Worm (Caenorhabditis elegans) whole organism, midembryonic: ENCODE results near the gene C44B7.7.

Source experiments
- T22C8.4 ChIP-seq: fragments of 200-800 bp; sonication (Bioruptor generic); IDR thresholded peaks from 2 replicates; pipeline ENCODE4 v1.3.6; 2022; ENCODE audit warnings: missing genetic modification characterization, missing compliant biosample characterization
- cog-1 ChIP-seq: sonication (generic microtip); optimal IDR thresholded peaks from 2 replicates; lab custom pipeline; 2016; ENCODE audit warnings: missing genetic modification characterization, missing compliant biosample characterization
- flt-1 ChIP-seq: fragments of 200-800 bp; sonication (Bioruptor generic); IDR thresholded peaks from 2 replicates; pipeline ENCODE4 v1.3.6; 2022; ENCODE audit warnings: missing genetic modification characterization, missing compliant biosample characterization
- klf-2 ChIP-seq: fragments of 200-800 bp; sonication (Bioruptor generic); conservative IDR thresholded peaks from 2 replicates; pipeline ENCODE4 v1.3.6; 2022; ENCODE audit warnings: missing genetic modification reagents, missing genetic modification characterization, missing compliant biosample characterization
- med-1 ChIP-seq: sonication (generic microtip); optimal IDR thresholded peaks from 2 replicates; lab custom pipeline; 2017; ENCODE audit warnings: missing genetic modification characterization, mild to moderate bottlenecking, missing compliant biosample characterization, antibody characterized with exemption, missing genetic modification reagents; ENCODE audit not compliant: insufficient read depth
- ref-1 ChIP-seq: fragments of 200-800 bp; sonication (Bioruptor generic); conservative IDR thresholded peaks from 2 replicates; pipeline ENCODE4 v1.3.6; 2022; ENCODE audit warnings: missing genetic modification reagents, missing genetic modification characterization, missing compliant biosample characterization
- tab-1 ChIP-seq: fragments of 200-800 bp; sonication (Bioruptor generic); IDR thresholded peaks from 2 replicates; pipeline ENCODE4 v1.3.6; 2022; ENCODE audit warnings: missing genetic modification characterization, missing compliant biosample characterization
- ztf-23 ChIP-seq: fragments of 200-800 bp; sonication (Bioruptor generic); IDR thresholded peaks from 2 replicates; pipeline ENCODE4 v1.3.6; 2022; ENCODE audit warnings: missing genetic modification reagents, missing genetic modification characterization, missing compliant biosample characterization
- ztf-29 ChIP-seq: fragments of 200-800 bp; sonication (Bioruptor generic); IDR thresholded peaks from 2 replicates; pipeline ENCODE4 v1.3.6; 2022; ENCODE audit warnings: missing genetic modification reagents, missing genetic modification characterization, missing compliant biosample characterization

C44B7.7 gene

DNA sequence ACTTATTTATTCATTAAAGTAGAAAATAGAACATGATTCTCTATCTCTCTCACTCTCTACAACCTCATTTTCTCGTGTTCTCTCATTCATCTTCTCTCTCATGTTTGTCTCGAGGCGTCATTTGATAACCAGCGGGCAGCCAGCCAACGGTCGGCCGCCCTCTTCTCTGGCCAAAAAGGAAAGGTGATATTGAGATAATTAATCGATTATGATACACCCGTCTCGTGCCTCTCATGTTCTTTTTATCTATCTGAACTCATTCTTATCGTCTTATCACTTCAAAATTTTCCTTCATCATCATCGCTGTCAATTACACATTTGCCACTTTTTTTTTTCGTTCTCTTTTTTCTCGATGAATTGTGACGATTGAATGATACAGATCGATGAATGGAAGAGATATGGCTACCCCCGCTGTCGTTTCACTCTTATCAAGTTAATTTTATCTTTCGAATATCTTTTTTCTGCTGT is 37.3 kb downstream of the C44B7.7 start:
- TF ChIP-seq ref-1 (GFP tag; lab: Robert Waterston, UW) (no peak), flt-1 (GFP tag; lab: Robert Waterston, UW) (no peak), med-1 (GFP tag; lab: Kevin White, UChicago) (no peak), ztf-23 (GFP tag; lab: Robert Waterston, UW) (no peak), cog-1 (tag; lab: Kevin White, UChicago) (no peak), T22C8.4 (GFP tag; lab: Robert Waterston, UW) (no peak), tab-1 (GFP tag; lab: Robert Waterston, UW) (no peak), ztf-29 (no peak), klf-2 (GFP tag; lab: Robert Waterston, UW) (no peak)

DNA sequence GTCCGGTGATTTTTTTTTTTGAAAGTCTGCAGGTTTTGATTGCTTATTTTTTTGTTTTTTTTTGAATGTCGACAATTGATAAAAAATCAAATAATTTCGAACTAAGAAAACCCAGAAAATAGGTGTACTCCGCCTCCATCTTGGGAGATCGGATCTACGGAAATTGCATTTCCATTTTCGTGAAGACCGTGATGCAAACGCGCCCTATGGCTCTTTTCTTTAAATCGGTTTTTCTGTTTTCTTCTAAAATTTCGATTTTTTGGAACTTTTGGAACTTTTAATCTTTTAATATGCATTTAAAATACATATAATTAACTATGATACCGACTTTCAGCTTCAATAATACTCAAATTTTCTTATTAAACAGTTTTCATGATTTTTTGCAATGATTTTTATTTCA is 38.0 kb downstream of the C44B7.7 start:
- TF ChIP-seq med-1 (GFP tag; lab: Kevin White, UChicago) (no peak), ztf-23 (GFP tag; lab: Robert Waterston, UW) (no peak), ref-1 (GFP tag; lab: Robert Waterston, UW) (no peak), tab-1 (GFP tag; lab: Robert Waterston, UW) (no peak), klf-2 (GFP tag; lab: Robert Waterston, UW) (no peak), ztf-29 (no peak), flt-1 (GFP tag; lab: Robert Waterston, UW) (no peak), T22C8.4 (GFP tag; lab: Robert Waterston, UW) (no peak), cog-1 (tag; lab: Kevin White, UChicago) (no peak)

DNA sequence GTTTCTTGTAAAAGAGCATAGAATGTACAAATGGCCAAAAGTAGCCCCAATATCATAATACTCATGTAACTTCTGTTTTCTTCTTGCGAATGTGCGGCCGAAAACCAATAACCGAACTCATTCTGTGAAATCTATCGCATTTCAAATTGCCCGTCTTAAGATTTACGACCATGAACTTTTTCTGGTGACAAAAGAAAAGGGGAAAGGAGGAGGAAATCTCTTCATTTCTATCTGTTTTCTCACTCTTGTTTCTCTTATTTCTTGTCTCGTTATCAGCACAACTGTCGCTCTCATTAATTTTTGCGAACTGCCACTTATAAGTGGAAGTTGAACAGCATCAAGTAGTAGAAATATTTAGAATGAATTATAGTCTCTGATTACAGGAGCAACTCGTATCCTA is 38.9 kb downstream of the C44B7.7 start:
- TF ChIP-seq cog-1 (tag; lab: Kevin White, UChicago) = peak; percentile 15
- TF ChIP-seq flt-1 (GFP tag; lab: Robert Waterston, UW) = no peak

DNA sequence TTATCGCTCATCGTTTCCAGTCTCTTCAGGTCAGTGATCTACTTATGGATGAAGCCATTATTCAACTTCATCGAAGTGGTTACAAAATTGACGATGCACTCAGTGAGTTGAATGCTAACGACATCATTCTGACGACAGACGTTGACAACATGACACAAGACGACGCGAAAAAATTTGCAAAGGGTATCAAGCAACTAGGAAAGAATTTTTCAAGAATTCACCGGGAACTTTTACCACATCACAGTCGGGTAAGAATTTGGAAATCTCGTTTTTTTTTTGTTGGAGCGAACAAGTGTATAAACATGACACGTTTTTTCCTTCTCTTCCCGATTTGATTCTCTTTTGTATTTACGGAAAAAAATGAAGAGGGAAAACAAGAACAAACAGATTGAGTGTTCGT is 39.3 kb downstream of the C44B7.7 start:
- TF ChIP-seq T22C8.4 (GFP tag; lab: Robert Waterston, UW) (no peak), ztf-23 (GFP tag; lab: Robert Waterston, UW) (no peak)

ce11 chrII:6838977-6839376 is 41.0 kb downstream of the C44B7.7 start:
- TF ChIP-seq ref-1 (GFP tag; lab: Robert Waterston, UW) (no peak), tab-1 (GFP tag; lab: Robert Waterston, UW) (no peak), ztf-29 (no peak), klf-2 (GFP tag; lab: Robert Waterston, UW) (no peak), ztf-23 (GFP tag; lab: Robert Waterston, UW) (no peak), med-1 (GFP tag; lab: Kevin White, UChicago) (no peak), cog-1 (tag; lab: Kevin White, UChicago) (no peak), flt-1 (GFP tag; lab: Robert Waterston, UW) (no peak), T22C8.4 (GFP tag; lab: Robert Waterston, UW) (no peak)

DNA sequence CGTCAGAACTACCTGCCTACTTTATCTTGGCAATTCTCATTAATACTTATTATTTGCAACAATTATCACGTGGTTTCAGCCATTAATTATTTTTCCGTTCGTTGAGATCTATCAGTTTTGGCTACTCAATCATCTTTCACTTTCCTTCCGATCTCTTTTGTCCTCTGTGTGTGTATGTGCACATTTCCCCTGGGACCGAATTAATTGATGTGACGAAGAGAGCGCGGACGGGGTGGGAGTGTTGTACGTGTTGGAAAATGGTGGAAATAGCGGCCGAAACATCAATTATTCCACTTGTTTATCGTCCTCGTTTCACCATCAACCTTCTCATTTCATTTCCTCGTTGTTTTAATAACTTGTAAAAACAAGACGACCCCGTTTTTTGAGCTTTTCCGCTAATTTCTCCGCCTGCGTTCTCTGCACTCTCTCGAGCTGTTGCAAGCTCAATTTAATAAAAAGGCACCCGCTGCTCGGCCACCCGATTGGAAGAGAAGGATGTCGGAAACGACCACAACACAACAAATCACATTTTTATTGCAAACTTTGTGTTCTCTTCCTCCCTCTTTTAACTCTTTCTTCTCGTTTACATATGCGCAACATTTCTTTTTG is 41.6 kb downstream of the C44B7.7 start:
- TF ChIP-seq cog-1 (tag; lab: Kevin White, UChicago) = peak; percentile 13
- no peak for TF ChIP-seq tab-1 (GFP tag; lab: Robert Waterston, UW)

DNA sequence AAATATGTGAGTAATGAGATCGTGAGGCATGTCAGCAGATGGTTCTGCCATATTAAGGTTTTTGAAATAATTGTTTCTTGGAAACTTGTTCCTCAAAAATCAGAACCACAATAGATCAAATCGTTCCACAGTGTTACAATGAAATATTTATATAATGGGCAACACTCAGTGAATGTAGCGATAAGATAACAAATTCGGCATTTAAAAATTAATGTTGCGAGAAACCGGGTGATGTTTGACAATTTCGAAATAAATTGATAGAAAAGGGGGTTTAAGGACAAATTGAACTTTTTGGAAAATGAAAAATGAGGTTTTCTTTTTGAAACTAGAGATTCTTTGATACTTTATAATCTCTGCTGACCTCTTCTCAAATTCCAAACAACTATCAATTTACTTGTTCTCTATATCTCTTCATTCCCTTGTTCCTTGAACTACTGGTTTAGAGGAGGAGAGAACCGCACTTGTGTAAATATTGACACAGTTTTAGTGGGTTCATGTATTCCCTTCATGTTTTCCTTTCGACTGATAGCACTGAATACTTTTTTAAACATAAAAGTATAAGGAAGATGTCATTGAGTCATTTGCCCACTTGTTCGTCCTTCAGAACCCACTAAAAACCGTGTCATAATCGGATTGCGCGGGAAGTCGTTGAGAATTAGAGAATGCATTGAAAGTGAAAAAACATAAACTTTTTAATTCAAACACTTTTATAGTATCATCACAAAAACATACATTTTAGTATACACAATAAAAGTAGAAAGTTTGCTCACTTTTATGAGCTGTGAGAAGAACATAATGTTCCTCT is 43.0 kb downstream of the C44B7.7 start:
- TF ChIP-seq cog-1 (tag; lab: Kevin White, UChicago) = no peak
- no peak for TF ChIP-seq ztf-29
- no peak for TF ChIP-seq med-1 (GFP tag; lab: Kevin White, UChicago)
- no peak for TF ChIP-seq T22C8.4 (GFP tag; lab: Robert Waterston, UW)
- no peak for TF ChIP-seq ref-1 (GFP tag; lab: Robert Waterston, UW)
- no peak for TF ChIP-seq tab-1 (GFP tag; lab: Robert Waterston, UW)
- no peak for TF ChIP-seq klf-2 (GFP tag; lab: Robert Waterston, UW)
- TF ChIP-seq flt-1 (GFP tag; lab: Robert Waterston, UW) = no peak
- no peak for TF ChIP-seq ztf-23 (GFP tag; lab: Robert Waterston, UW)

DNA sequence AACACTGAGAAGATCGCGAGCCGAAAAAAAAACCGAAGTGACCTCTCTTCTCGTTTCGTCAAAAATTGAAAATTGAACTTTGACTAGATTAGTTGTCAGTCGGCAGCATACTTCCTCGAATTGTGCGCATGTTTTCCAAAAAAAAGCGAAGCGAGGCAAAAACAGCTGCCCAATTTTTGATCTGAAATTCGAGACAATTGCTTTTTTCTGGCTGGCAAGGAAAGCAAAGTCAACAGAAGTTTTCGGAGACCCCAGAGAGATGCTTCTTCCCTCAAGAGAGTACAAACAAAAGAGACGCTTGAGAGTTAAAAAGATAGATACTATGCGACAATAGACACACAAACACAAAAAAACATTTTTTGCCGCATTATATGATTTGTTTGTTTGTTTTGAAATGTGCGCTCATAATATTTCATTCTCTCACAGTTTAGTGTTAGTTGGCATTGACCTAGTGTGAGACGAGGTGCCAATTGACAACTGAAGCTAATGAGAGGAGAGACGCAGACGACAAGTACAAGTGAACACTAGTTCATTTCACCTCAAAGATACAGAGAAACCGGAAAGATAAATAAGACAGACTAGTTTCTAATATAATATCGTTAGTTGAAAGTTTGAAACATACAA is 43.9 kb downstream of the C44B7.7 start:
- no peak for TF ChIP-seq klf-2 (GFP tag; lab: Robert Waterston, UW)
- peak; percentile 50 for TF ChIP-seq cog-1 (tag; lab: Kevin White, UChicago)
- 0 out of 2 replicates have a peak, but pooled peaks have one; percentile 66 for TF ChIP-seq ztf-23 (GFP tag; lab: Robert Waterston, UW)

DNA sequence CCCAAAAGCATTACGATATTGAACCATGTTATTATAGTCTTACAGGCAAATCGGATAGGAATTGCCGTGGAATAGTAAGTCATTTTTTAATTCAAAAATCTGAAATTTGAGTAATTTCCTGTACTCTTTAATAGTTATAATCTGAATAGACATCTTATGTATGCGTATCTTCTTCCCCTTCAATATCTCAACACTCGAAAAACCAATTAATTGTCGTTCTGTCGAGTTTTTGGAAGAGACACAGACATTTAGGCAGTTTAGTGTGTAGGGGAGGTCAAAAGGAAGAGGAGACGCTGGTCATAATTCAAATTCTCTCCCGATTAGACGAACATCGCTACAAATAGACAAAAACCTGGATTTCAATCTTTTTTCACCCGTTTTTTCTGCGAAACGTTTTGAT is 44.5 kb downstream of the C44B7.7 start:
- no peak for TF ChIP-seq cog-1 (tag; lab: Kevin White, UChicago)
- no peak for TF ChIP-seq tab-1 (GFP tag; lab: Robert Waterston, UW)
- no peak for TF ChIP-seq ref-1 (GFP tag; lab: Robert Waterston, UW)
- no peak for TF ChIP-seq T22C8.4 (GFP tag; lab: Robert Waterston, UW)
- peak; percentile 22 for TF ChIP-seq med-1 (GFP tag; lab: Kevin White, UChicago)
- peak; percentile 35; the same call in 1 of the 2 replicates for TF ChIP-seq flt-1 (GFP tag; lab: Robert Waterston, UW)
- TF ChIP-seq ztf-29 = no peak
- no peak for TF ChIP-seq ztf-23 (GFP tag; lab: Robert Waterston, UW)
